Worm (Caenorhabditis elegans) whole organism, L4 larva: ENCODE measurements around the gene ZK354.6.
"Not testable (repeated sequence)": the region's sequence is repeated elsewhere in the genome, so short reads cannot be mapped to it uniquely, and the experiment has no call there.

Source experiments
- attf-4 ChIP-seq: sonication (generic microtip); optimal IDR thresholded peaks from 3 replicates; lab custom pipeline; 2017; ENCODE audit warnings: missing biosample characterization, missing genetic modification characterization
- ceh-20 ChIP-seq: fragments of 200-800 bp; sonication (Bioruptor generic); IDR thresholded peaks from 2 replicates; pipeline ENCODE4 v1.3.6; 2022; ENCODE audit warnings: missing genetic modification reagents, missing genetic modification characterization, missing compliant biosample characterization
- ceh-82 ChIP-seq: sonication (generic microtip); optimal IDR thresholded peaks from 2 replicates; lab custom pipeline; 2017; ENCODE audit warnings: missing biosample characterization, missing genetic modification characterization
- hif-1 ChIP-seq, 2 experiments: sonication (generic microtip); optimal IDR thresholded peaks; 2 replicates each; lab custom pipeline; 2016 to 2017; ENCODE audit warnings: missing compliant biosample characterization in 2 of 2, missing genetic modification characterization in 2 of 2, missing genetic modification reagents in 2 of 2, missing genotype in 2 of 2, mild to moderate bottlenecking in 1 of 2
- lin-38 ChIP-seq: fragments of 200-800 bp; sonication (Bioruptor generic); IDR thresholded peaks from 2 replicates; pipeline ENCODE4 v1.3.6; 2022; ENCODE audit warnings: missing genetic modification reagents, missing genetic modification characterization, missing compliant biosample characterization
- nhr-237 ChIP-seq: sonication (generic microtip); optimal IDR thresholded peaks from 2 replicates; lab custom pipeline; 2017; ENCODE audit warnings: missing biosample characterization, missing genetic modification characterization
- pqm-1 ChIP-seq: sonication (generic microtip); optimal IDR thresholded peaks from 2 replicates; lab custom pipeline; 2017; ENCODE audit warnings: missing biosample characterization, missing genetic modification characterization

DNA sequence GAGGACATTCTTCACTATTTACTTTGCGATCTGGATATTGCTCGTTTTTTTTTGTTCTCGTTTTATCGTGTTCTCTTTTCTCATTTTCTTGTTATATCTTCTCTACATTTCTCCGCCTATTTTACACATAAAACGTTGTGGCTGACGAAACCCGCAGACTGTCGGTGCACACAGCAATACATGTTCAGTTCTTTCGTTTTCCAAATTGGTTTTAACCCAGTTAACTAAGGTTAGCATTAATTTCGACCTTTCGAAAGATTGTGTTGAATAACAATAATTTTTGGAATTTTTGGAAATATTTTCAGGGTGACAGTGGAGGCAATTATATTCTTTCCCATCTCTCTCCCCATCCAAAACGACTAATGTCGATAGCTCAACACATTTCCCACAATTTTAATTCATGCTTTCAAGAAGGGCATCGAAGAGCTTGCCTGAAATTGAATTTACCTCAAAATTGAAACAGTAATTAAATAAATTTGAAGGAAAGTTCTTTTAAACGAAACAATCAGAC is 32.6 kb downstream of the ZK354.6 start:
- TF ChIP-seq ceh-82 (tag; lab: Kevin White, UChicago); ceh-20; attf-4 (tag; lab: Kevin White, UChicago); hif-1 (tag; optimal IDR thresholded peaks at IDR 0.05; lab: Kevin White, UChicago); pqm-1; nhr-237: not testable (repeated sequence)
- peak; percentile 60 for TF ChIP-seq lin-38 (GFP tag; lab: Robert Waterston, UW)
